Fruit fly (Drosophila melanogaster): ENCODE data around the gene CG18787.

The CG18787 gene

DNA sequence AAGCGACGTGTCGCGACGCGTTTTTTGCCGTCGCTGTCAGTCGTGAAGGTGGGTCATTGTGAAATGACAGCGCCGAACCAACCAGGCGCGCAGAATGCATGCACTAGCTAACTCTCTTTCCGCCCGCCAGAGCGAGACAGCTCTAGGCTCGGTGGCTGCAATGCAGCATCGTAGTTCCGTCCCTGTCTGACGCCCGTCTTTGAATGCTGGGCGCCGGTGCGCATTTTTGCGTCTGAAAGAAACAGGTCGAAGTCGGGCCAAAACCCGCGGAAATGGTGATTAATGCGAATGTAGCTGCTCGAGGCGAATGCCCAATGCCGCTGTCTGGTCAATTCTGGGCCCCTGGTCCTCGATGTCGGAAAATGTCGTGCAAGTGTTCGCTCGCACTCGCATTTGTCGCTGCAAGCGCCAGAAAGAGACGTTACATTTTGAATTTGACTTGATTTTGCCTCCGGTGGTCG is 8.2 kb upstream of the CG18787 start (continued):
- TF ChIP-seq nerfin-1 (tag; optimal IDR thresholded peaks at IDR 0.05) (peak; percentile 88), CG10366 (GFP tag; IDR thresholded peaks at IDR 0.05) (no peak), CG2116 (GFP tag; optimal IDR thresholded peaks at IDR 0.05) (no peak), CG10462 (GFP tag; optimal IDR thresholded peaks at IDR 0.05) (no peak), ro (GFP tag; IDR thresholded peaks at IDR 0.05) (no peak), CG10209 (GFP tag; optimal IDR thresholded peaks at IDR 0.05) (peak; percentile 47), Ets65A (GFP tag) (no peak), CG32532 (GFP tag; IDR thresholded peaks at IDR 0.05) (no peak), Poxn (GFP tag; IDR thresholded peaks at IDR 0.05) (no peak), CG33557 (GFP tag; optimal IDR thresholded peaks at IDR 0.05) (peak; percentile 68), CG6854 (GFP tag; optimal IDR thresholded peaks at IDR 0.05) (peak; percentile 80), Hr3 (GFP tag; optimal IDR thresholded peaks at IDR 0.05) (no peak), Adf1 (GFP tag; IDR thresholded peaks at IDR 0.05) (no peak), Gsc (GFP tag; IDR thresholded peaks at IDR 0.05) (no peak), chinmo (GFP tag; IDR thresholded peaks at IDR 0.05; ENCODE audit: partially characterized antibody) (no peak), CG14965 (GFP tag; optimal IDR thresholded peaks at IDR 0.05; ENCODE audit: borderline replicate concordance) (no peak), dati (GFP tag; IDR thresholded peaks at IDR 0.05) (no peak), CG12155 (GFP tag; optimal IDR thresholded peaks at IDR 0.05) (peak; percentile 57), Aef1 (GFP tag; IDR thresholded peaks at IDR 0.05) (no peak), grn (GFP tag; optimal IDR thresholded peaks at IDR 0.05) (peak; percentile 5), HLH4C (GFP tag; IDR thresholded peaks at IDR 0.05; ENCODE audit: partially characterized antibody) (no peak), HmgD (GFP tag; optimal IDR thresholded peaks at IDR 0.05) (peak; percentile 98), CG15601 (tag; optimal IDR thresholded peaks at IDR 0.05) (peak; percentile 93), MBD-R2 (GFP tag; IDR thresholded peaks at IDR 0.05) (no peak), CG2712 (tag; optimal IDR thresholded peaks at IDR 0.05) (peak; percentile 66), Hr51 (GFP tag; optimal IDR thresholded peaks at IDR 0.05) (peak; percentile 9 to 69), NFAT (GFP tag; IDR thresholded peaks at IDR 0.05) (no peak), Fer1 (GFP tag; optimal IDR thresholded peaks at IDR 0.05) (peak; percentile 79), CG17385 (GFP tag; optimal IDR thresholded peaks at IDR 0.05) (peak; percentile 76), sr (GFP tag; IDR thresholded peaks at IDR 0.05) (no peak), Jarid2 (GFP tag; optimal IDR thresholded peaks at IDR 0.05) (peak; percentile 50), luna (GFP tag; optimal IDR thresholded peaks at IDR 0.05) (no peak), pnt (GFP tag; optimal IDR thresholded peaks at IDR 0.05) (no peak), CG4707 (GFP tag; optimal IDR thresholded peaks at IDR 0.05) (peak; percentile 82), danr (GFP tag; IDR thresholded peaks at IDR 0.05) (no peak), CG1529 (GFP tag; optimal IDR thresholded peaks at IDR 0.05) (peak; percentile 50), her (GFP tag; optimal IDR thresholded peaks at IDR 0.05) (peak; percentile 77), lmd (GFP tag; IDR thresholded peaks at IDR 0.05) (no peak), mam (GFP tag; optimal IDR thresholded peaks at IDR 0.05) (peak; percentile 12), klu (GFP tag; IDR thresholded peaks at IDR 0.05) (no peak), Sox102F (GFP tag; optimal IDR thresholded peaks at IDR 0.05) (no peak), nom (GFP tag; optimal IDR thresholded peaks at IDR 0.05) (peak; percentile 95), CG18764 (GFP tag; optimal IDR thresholded peaks at IDR 0.05) (peak; percentile 56), esg (GFP tag; conservative IDR thresholded peaks at IDR 0.05) (no peak), CG3281 (GFP tag; optimal IDR thresholded peaks at IDR 0.05) (peak; percentile 63), ewg (GFP tag; optimal IDR thresholded peaks at IDR 0.05) (peak; percentile 68), CG6175 (GFP tag; IDR thresholded peaks at IDR 0.05) (no peak), jigr1 (GFP tag; IDR thresholded peaks at IDR 0.05) (no peak), Hr78 (GFP tag; optimal IDR thresholded peaks at IDR 0.05) (peak in 1 of 2 experiments; percentile 94), CrebB (tag; optimal IDR thresholded peaks at IDR 0.05) (peak; percentile 74), salm (tag; optimal IDR thresholded peaks at IDR 0.05) (peak; percentile 43)

Measured in whole organism, embryonic.